Worm (Caenorhabditis elegans) whole organism, late embryonic: ENCODE measurements around the gene R155.5.

ENCODE experiments used
- C38D4.7 ChIP-seq: fragments of 200-800 bp; sonication (Bioruptor generic); optimal IDR thresholded peaks from 2 replicates; lab custom pipeline; 2018; ENCODE audit warnings: mild to moderate bottlenecking, missing genetic modification characterization, moderate library complexity, missing compliant biosample characterization
- ceh-14 ChIP-seq: sonication (generic microtip); optimal IDR thresholded peaks from 2 replicates; lab custom pipeline; 2016; ENCODE audit warnings: missing genotype, missing genetic modification characterization, missing compliant biosample characterization
- fkh-10 ChIP-seq: fragments of 150-350 bp; optimal IDR thresholded peaks from 2 replicates; lab custom pipeline; 2014; ENCODE audit warnings: missing biosample characterization, missing genetic modification reagents, missing genetic modification characterization
- hlh-8 ChIP-seq: sonication (generic microtip); optimal IDR thresholded peaks from 2 replicates; lab custom pipeline; 2016; ENCODE audit warnings: missing genotype, missing genetic modification characterization, missing compliant biosample characterization
- nfya-1 ChIP-seq: sonication (generic microtip); optimal IDR thresholded peaks from 2 replicates; lab custom pipeline; 2017; ENCODE audit warnings: missing genetic modification characterization, mild to moderate bottlenecking, missing compliant biosample characterization, antibody characterized with exemption, moderate library complexity
- nhr-11 ChIP-seq: fragments of 150-350 bp; optimal IDR thresholded peaks from 2 replicates; lab custom pipeline; 2014; ENCODE audit warnings: missing biosample characterization, missing genetic modification characterization
- unc-55 ChIP-seq: sonication (generic microtip); optimal IDR thresholded peaks from 2 replicates; lab custom pipeline; 2017; ENCODE audit warnings: missing biosample characterization, missing genetic modification reagents, missing genetic modification characterization

DNA sequence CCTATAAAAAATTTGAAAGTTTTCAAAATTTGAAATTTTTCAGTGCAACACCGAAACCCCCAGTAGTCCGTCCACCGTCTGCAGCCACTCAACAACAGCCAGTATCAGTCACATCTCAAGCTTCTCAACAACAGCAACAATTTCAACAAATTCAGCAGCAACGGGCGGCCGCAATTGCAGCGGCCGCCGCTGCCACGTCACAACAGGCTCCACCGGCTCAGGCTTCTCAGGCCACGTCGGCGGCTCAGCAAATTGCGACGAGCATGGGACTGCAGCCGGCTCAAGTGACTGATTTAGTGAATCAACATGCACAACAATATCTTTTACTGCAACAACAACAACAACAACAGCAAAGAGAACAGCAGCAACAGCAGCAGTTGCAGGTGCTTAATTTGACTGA, 36.2 kb downstream of the R155.5 start:
- TF ChIP-seq unc-55 (GFP tag; lab: Kevin White, UChicago) (no peak), C38D4.7 (GFP tag; lab: Kevin White, UChicago) (no peak), hlh-8 (no peak), ceh-14 (tag; lab: Kevin White, UChicago) (no peak), fkh-10 (GFP tag; lab: Kevin White, UChicago) (no peak), nhr-11 (tag; lab: Kevin White, UChicago) (no peak), nfya-1 (no peak)
